Worm (Caenorhabditis elegans): Measurements from ENCODE around the gene msp-74.

Gene msp-74

ce11 chrII:5136296-5136767, 21.2 kb upstream of the msp-74 start, which contains the start of gene F58A6.2:
F58A6.2 (plus strand) TSS chrII:5136717.
- TF ChIP-seq fkh-10 (GFP tag; optimal IDR thresholded peaks at IDR 0.05) = no peak
- peak; percentile 59 for TF ChIP-seq aha-1 (tag)

ce11 chrII:5131800-5132199, 16.7 kb upstream of the msp-74 start:
- peak in 1 of 2 experiments; percentile 90 for TF ChIP-seq unc-62 (GFP tag; optimal IDR thresholded peaks at IDR 0.05 in 1 of 2)
- TF ChIP-seq unc-62 (tag; optimal IDR thresholded peaks at IDR 0.05) = no peak
- no peak for TF ChIP-seq lin-15B (tag; optimal IDR thresholded peaks at IDR 0.05)
- TF ChIP-seq F26F4.8 (GFP tag; conservative IDR thresholded peaks at IDR 0.05) = no peak
- TF ChIP-seq unc-130 (GFP tag; optimal IDR thresholded peaks at IDR 0.05) = no peak

- peak in 1 of 2 experiments; percentile 22 for TF ChIP-seq unc-62 (GFP tag; optimal IDR thresholded peaks at IDR 0.05 in 1 of 2)
- no peak for TF ChIP-seq unc-62 (tag; optimal IDR thresholded peaks at IDR 0.05)
- TF ChIP-seq F37D6.2 (tag; optimal IDR thresholded peaks at IDR 0.05) = no peak
Measured at ce11 chrII:5130081-5130480, 14.9 kb upstream of the msp-74 start, which contains the start of gene lgc-56. lgc-56 (plus strand) TSS chrII:5130381.

- TF ChIP-seq daf-16 (GFP tag; optimal IDR thresholded peaks at IDR 0.05) (no peak), daf-16 (tag; optimal IDR thresholded peaks at IDR 0.05) (no peak), ceh-20 (GFP tag; IDR thresholded peaks at IDR 0.05) (peak; percentile 90; the same call in 1 of the 2 replicates), ceh-82 (tag; optimal IDR thresholded peaks at IDR 0.05) (no peak)
Measured at ce11 chrII:5120612-5121011, 5.5 kb upstream of the msp-74 start.

- TF ChIP-seq dve-1 (tag; optimal IDR thresholded peaks at IDR 0.05; ENCODE audit: insufficient read depth) = no peak
Measured at ce11 chrII:5115733-5116132, 598 bp upstream of the msp-74 start, which contains the start of gene srsy-1. srsy-1 (plus strand) TSS chrII:5116033.

- no peak for TF ChIP-seq ama-1 (optimal IDR thresholded peaks at IDR 0.05)
- no peak for TF ChIP-seq ceh-82 (tag; optimal IDR thresholded peaks at IDR 0.05)
- no peak for TF ChIP-seq arid-1 (GFP tag; conservative IDR thresholded peaks at IDR 0.05)
- no peak for TF ChIP-seq rbr-2 (tag; optimal IDR thresholded peaks at IDR 0.05)
- no peak for TF ChIP-seq Y75B8A.6 (GFP tag; IDR thresholded peaks at IDR 0.05)
- no peak for TF ChIP-seq cey-2 (tag; optimal IDR thresholded peaks at IDR 0.05; ENCODE audit: borderline replicate concordance, insufficient read depth)
- TF ChIP-seq lim-7 (GFP tag; IDR thresholded peaks at IDR 0.05) = no peak
- TF ChIP-seq mep-1 (tag; optimal IDR thresholded peaks at IDR 0.05) = no peak
- TF ChIP-seq tra-1 (GFP tag; IDR thresholded peaks at IDR 0.05) = no peak
- no peak for TF ChIP-seq zip-2 (tag; optimal IDR thresholded peaks at IDR 0.05)
- TF ChIP-seq zip-11 (GFP tag; IDR thresholded peaks at IDR 0.05) = no peak
- no peak for TF ChIP-seq F37D6.2 (tag; optimal IDR thresholded peaks at IDR 0.05)
- TF ChIP-seq F49E8.2 (tag; optimal IDR thresholded peaks at IDR 0.05; ENCODE audit: borderline replicate concordance) = no peak
- no peak for TF ChIP-seq ZK546.5 (tag; optimal IDR thresholded peaks at IDR 0.05)
- TF ChIP-seq egl-43 (GFP tag; IDR thresholded peaks at IDR 0.05) = no peak
- no peak for TF ChIP-seq pqm-1 (tag; optimal IDR thresholded peaks at IDR 0.05)
- TF ChIP-seq nhr-48 (tag; optimal IDR thresholded peaks at IDR 0.05) = no peak
Measured at ce11 chrII:5112082-5112481, 3.1 kb downstream of the msp-74 start, which contains the start of gene F09C12.8. F09C12.8 (plus strand) TSS chrII:5112382.

ce11 chrII:5109693-5110092, 5.4 kb downstream of the msp-74 start, which contains the start of gene F09C12.2:
F09C12.2 (plus strand) TSS chrII:5110012.
- TF ChIP-seq aly-2 (tag; optimal IDR thresholded peaks at IDR 0.05) (no peak), tag-97 (GFP tag; IDR thresholded peaks at IDR 0.05) (no peak), mes-2 (tag; optimal IDR thresholded peaks at IDR 0.05; ENCODE audit: poor library complexity, severe bottlenecking) (no peak), daf-16 (GFP tag; optimal IDR thresholded peaks at IDR 0.05) (no peak), daf-16 (tag; optimal IDR thresholded peaks at IDR 0.05) (peak; percentile 58), nhr-28 (tag; optimal IDR thresholded peaks at IDR 0.05) (peak; percentile 53)
